Worm (Caenorhabditis elegans) whole organism, young adult: ENCODE measurements around the gene F19B10.1.

Experiments used
- efl-1 ChIP-seq: fragments of 150-350 bp; optimal IDR thresholded peaks from 2 replicates; lab custom pipeline; 2014; ENCODE audit warnings: missing biosample characterization, missing genetic modification reagents, missing genetic modification characterization
- hlh-12 ChIP-seq: sonication (generic microtip); optimal IDR thresholded peaks from 2 replicates; lab custom pipeline; 2016; ENCODE audit warnings: missing genetic modification characterization, missing compliant biosample characterization
- lin-26 ChIP-seq: fragments of 200-800 bp; sonication (Bioruptor generic); IDR thresholded peaks from 2 replicates; pipeline ENCODE4 v1.3.6; 2022; ENCODE audit warnings: missing genetic modification reagents, missing genetic modification characterization, missing compliant biosample characterization
- lsl-1 ChIP-seq: fragments of 200-800 bp; sonication (Bioruptor generic); optimal IDR thresholded peaks from 2 replicates; lab custom pipeline; 2018; ENCODE audit warnings: mild to moderate bottlenecking, missing genetic modification characterization, moderate library complexity, missing compliant biosample characterization
- mcd-1 ChIP-seq: fragments of 200-800 bp; sonication (Bioruptor generic); IDR thresholded peaks from 2 replicates; pipeline ENCODE4 v1.3.6; 2022; ENCODE audit warnings: missing genetic modification reagents, missing genetic modification characterization, missing compliant biosample characterization
- snpc-4 ChIP-seq, 5 experiments: fragments of 150-350 bp in 1 of 5; sonication (generic microtip) in 4 of 5; optimal IDR thresholded peaks; 2 replicates each; lab custom pipeline; 2014 to 2018; ENCODE audit warnings: missing genetic modification characterization in 5 of 5, missing biosample characterization in 3 of 5, antibody characterized with exemption in 2 of 5, mild to moderate bottlenecking in 2 of 5, missing compliant biosample characterization in 2 of 5, missing genotype in 2 of 5, moderate library complexity in 2 of 5, missing genetic modification reagents in 1 of 5
- tbp1 ChIP-seq: fragments of 200-800 bp; sonication (Bioruptor generic); optimal IDR thresholded peaks from 2 replicates; lab custom pipeline; 2018; ENCODE audit warnings: mild to moderate bottlenecking, missing genetic modification characterization, missing compliant biosample characterization
- unc-62 ChIP-seq: fragments of 150-350 bp; optimal IDR thresholded peaks from 2 replicates; lab custom pipeline; 2014; ENCODE audit warnings: missing biosample characterization, missing genetic modification reagents, missing genetic modification characterization

DNA sequence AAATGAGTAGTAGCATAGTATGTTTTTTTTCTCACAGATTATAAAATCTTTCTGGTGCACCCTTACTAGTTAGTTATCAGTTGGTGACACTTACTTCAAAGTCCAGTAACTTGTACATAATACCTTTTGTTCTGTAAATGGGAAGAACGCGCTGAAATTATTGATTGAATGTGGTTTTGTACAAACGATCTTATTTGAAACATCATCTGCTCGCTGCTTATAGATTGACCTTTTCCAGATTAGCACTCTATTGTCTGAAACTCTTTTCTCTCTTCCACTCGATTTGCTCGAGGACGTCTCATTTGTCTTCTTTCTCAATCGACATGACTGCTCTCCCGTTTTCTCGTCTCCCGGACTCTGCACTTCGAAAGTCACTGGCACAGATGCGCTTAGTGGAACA lies 35.9 kb upstream of the F19B10.1 start, which contains the start of gene fbxb-33:
- TF ChIP-seq unc-62 (GFP tag; lab: Kevin White, UChicago), result no peak
- no peak for TF ChIP-seq hlh-12 (tag; lab: Kevin White, UChicago)
- TF ChIP-seq tbp1 (GFP tag; lab: Kevin White, UChicago), result no peak
- TF ChIP-seq lsl-1 (GFP tag; lab: Kevin White, UChicago), result no peak
- no peak for TF ChIP-seq efl-1
- TF ChIP-seq snpc-4 (GFP tag; optimal IDR thresholded peaks at IDR 0.05; lab: Kevin White, UChicago), result no peak
- no peak for TF ChIP-seq snpc-4 (tag; optimal IDR thresholded peaks at IDR 0.05; lab: Kevin White, UChicago)
- TF ChIP-seq mcd-1 (GFP tag; lab: Robert Waterston, UW), result no peak
- no peak for TF ChIP-seq lin-26
